Fruit fly (Drosophila melanogaster) whole organism, embryonic: ENCODE measurements around the gene hd.

Experiments
- Abd-B ChIP-seq: fragments of 200-800 bp; sonication (Bioruptor generic); optimal IDR thresholded peaks from 2 replicates; lab custom pipeline; 2018; ENCODE audit warnings: missing biosample characterization, mild to moderate bottlenecking, missing genetic modification characterization, moderate library complexity
- Antp ChIP-seq: fragments of 200-800 bp; sonication (Bioruptor generic); optimal IDR thresholded peaks from 3 replicates; lab custom pipeline; 2016; ENCODE audit warnings: missing biosample characterization, missing genetic modification characterization
- B-H2 ChIP-seq: fragments of 200-800 bp; sonication (Bioruptor generic); optimal IDR thresholded peaks from 2 replicates; lab custom pipeline; 2018; ENCODE audit warnings: missing biosample characterization, mild to moderate bottlenecking, missing genetic modification characterization
- CG10565 ChIP-seq: fragments of 200-800 bp; sonication (Bioruptor generic); optimal IDR thresholded peaks from 3 replicates; lab custom pipeline; 2016; ENCODE audit warnings: missing biosample characterization, mild to moderate bottlenecking, missing genetic modification characterization
- CG10654 ChIP-seq: fragments of 200-800 bp; sonication (Bioruptor generic); optimal IDR thresholded peaks from 2 replicates; lab custom pipeline; 2016; ENCODE audit warnings: missing biosample characterization, missing genetic modification characterization
- CG11504 ChIP-seq: fragments of 200-800 bp; sonication (Bioruptor generic); optimal IDR thresholded peaks from 3 replicates; lab custom pipeline; 2019; ENCODE audit warnings: missing biosample characterization, mild to moderate bottlenecking, missing genetic modification characterization, moderate library complexity
- CG12236 ChIP-seq: fragments of 200-800 bp; sonication (Bioruptor generic); optimal IDR thresholded peaks from 2 replicates; lab custom pipeline; 2016; ENCODE audit warnings: missing biosample characterization, missing genetic modification characterization
- CG16779 ChIP-seq: fragments of 200-800 bp; sonication (Bioruptor generic); IDR thresholded peaks from 2 replicates; pipeline ENCODE4 v1.3.6; 2022; ENCODE audit warnings: missing biosample characterization, missing genetic modification characterization
- CG2202 ChIP-seq: fragments of 200-800 bp; sonication (Bioruptor generic); optimal IDR thresholded peaks from 2 replicates; lab custom pipeline; 2018; ENCODE audit warnings: missing biosample characterization, mild to moderate bottlenecking, missing genetic modification characterization
- CG30431 ChIP-seq: fragments of 200-800 bp; sonication (Bioruptor generic); optimal IDR thresholded peaks from 2 replicates; lab custom pipeline; 2017; ENCODE audit warnings: missing biosample characterization, missing genetic modification characterization
- CG3163 ChIP-seq: fragments of 200-800 bp; sonication (Bioruptor generic); optimal IDR thresholded peaks from 3 replicates; lab custom pipeline; 2016; ENCODE audit warnings: missing biosample characterization, missing genetic modification characterization
- CG34376 ChIP-seq: fragments of 200-800 bp; sonication (Bioruptor generic); optimal IDR thresholded peaks from 2 replicates; lab custom pipeline; 2018; ENCODE audit warnings: missing biosample characterization, mild to moderate bottlenecking, missing genetic modification characterization
- CG3838 ChIP-seq: fragments of 200-800 bp; sonication (Bioruptor generic); optimal IDR thresholded peaks from 3 replicates; lab custom pipeline; 2016; ENCODE audit warnings: missing biosample characterization, missing genetic modification characterization
- CG4617 ChIP-seq: fragments of 200-800 bp; sonication (Bioruptor generic); optimal IDR thresholded peaks from 3 replicates; lab custom pipeline; 2016; ENCODE audit warnings: missing biosample characterization, missing genetic modification characterization, borderline replicate concordance
- CG4707 ChIP-seq: fragments of 200-800 bp; sonication (Bioruptor generic); optimal IDR thresholded peaks from 2 replicates; lab custom pipeline; 2018; ENCODE audit warnings: missing biosample characterization, mild to moderate bottlenecking, missing genetic modification characterization, moderate library complexity
- CG6654 ChIP-seq: fragments of 200-800 bp; sonication (Bioruptor generic); optimal IDR thresholded peaks from 2 replicates; lab custom pipeline; 2017; ENCODE audit warnings: missing biosample characterization, mild to moderate bottlenecking, missing genetic modification characterization
- CG6854 ChIP-seq: fragments of 200-800 bp; sonication (Bioruptor generic); optimal IDR thresholded peaks from 3 replicates; lab custom pipeline; 2017; ENCODE audit warnings: missing biosample characterization, mild to moderate bottlenecking, missing genetic modification characterization
- CG7372 ChIP-seq: fragments of 200-800 bp; sonication (Bioruptor generic); IDR thresholded peaks from 2 replicates; pipeline ENCODE4 v1.3.6; 2022; ENCODE audit warnings: missing biosample characterization, missing genetic modification characterization
- CG7786 ChIP-seq: fragments of 200-800 bp; sonication (Bioruptor generic); optimal IDR thresholded peaks from 2 replicates; lab custom pipeline; 2016; ENCODE audit warnings: missing biosample characterization, missing genetic modification characterization
- CG7839 ChIP-seq: fragments of 200-800 bp; sonication (Bioruptor generic); optimal IDR thresholded peaks from 3 replicates; lab custom pipeline; 2018; ENCODE audit warnings: missing biosample characterization, mild to moderate bottlenecking, missing genetic modification characterization, moderate library complexity
- CG8359 ChIP-seq: fragments of 200-800 bp; sonication (Bioruptor generic); optimal IDR thresholded peaks from 2 replicates; lab custom pipeline; 2017; ENCODE audit warnings: missing biosample characterization, mild to moderate bottlenecking, missing genetic modification characterization, borderline replicate concordance
- CG8765 ChIP-seq: fragments of 200-800 bp; sonication (Bioruptor generic); IDR thresholded peaks from 2 replicates; pipeline ENCODE4 v1.3.6; 2022; ENCODE audit warnings: missing biosample characterization, missing genetic modification characterization
- D19A ChIP-seq: fragments of 200-800 bp; optimal IDR thresholded peaks from 3 replicates; lab custom pipeline; 2019; ENCODE audit warnings: missing biosample characterization, mild to moderate bottlenecking, missing genetic modification characterization, moderate library complexity
- Dbx ChIP-seq: fragments of 200-800 bp; sonication (Bioruptor generic); IDR thresholded peaks from 3 replicates; pipeline ENCODE4 v1.3.6; 2022; ENCODE audit warnings: missing biosample characterization, missing genetic modification characterization
- Dfd ChIP-seq, 2 experiments: fragments of >200 bp; optimal IDR thresholded peaks; 2 replicates each; lab custom pipeline; 2017; ENCODE audit warnings: missing biosample characterization in 2 of 2, missing genetic modification characterization in 2 of 2
- Doc3 ChIP-seq: fragments of 200-800 bp; sonication (Bioruptor generic); IDR thresholded peaks from 3 replicates; pipeline ENCODE4 v1.3.6; 2022; ENCODE audit warnings: missing biosample characterization, missing genetic modification characterization; ENCODE audit not compliant: partially characterized antibody
- HLHmδ ChIP-seq: fragments of 200-800 bp; sonication (Bioruptor generic); optimal IDR thresholded peaks from 2 replicates; lab custom pipeline; 2018; ENCODE audit warnings: missing biosample characterization, mild to moderate bottlenecking, missing genetic modification characterization, moderate library complexity
- HmgD ChIP-seq: fragments of 200-800 bp; sonication (Bioruptor generic); optimal IDR thresholded peaks from 3 replicates; lab custom pipeline; 2016; ENCODE audit warnings: missing biosample characterization, missing genetic modification characterization
- HmgZ ChIP-seq: fragments of 200-800 bp; sonication (Bioruptor generic); optimal IDR thresholded peaks from 2 replicates; lab custom pipeline; 2018; ENCODE audit warnings: missing biosample characterization, mild to moderate bottlenecking, missing genetic modification characterization
- Lhr ChIP-seq: fragments of 200-800 bp; sonication (Bioruptor generic); optimal IDR thresholded peaks from 3 replicates; lab custom pipeline; 2017; ENCODE audit warnings: mild to moderate bottlenecking, missing biosample characterization, missing genetic modification reagents, missing genetic modification characterization
- Mad ChIP-seq: fragments of 200-800 bp; sonication (Bioruptor generic); optimal IDR thresholded peaks from 2 replicates; lab custom pipeline; 2016; ENCODE audit warnings: missing biosample characterization, missing genetic modification characterization
- Mes4 ChIP-seq: fragments of 200-800 bp; sonication (Bioruptor generic); optimal IDR thresholded peaks from 2 replicates; lab custom pipeline; 2016; ENCODE audit warnings: missing biosample characterization, missing genetic modification characterization
- PHDP ChIP-seq: fragments of 200-800 bp; sonication (Bioruptor generic); optimal IDR thresholded peaks from 3 replicates; lab custom pipeline; 2018; ENCODE audit warnings: missing biosample characterization, mild to moderate bottlenecking, missing genetic modification characterization, moderate library complexity
- Ravus ChIP-seq: fragments of 200-800 bp; sonication (Bioruptor generic); IDR thresholded peaks from 2 replicates; pipeline ENCODE4 v1.3.6; 2022; ENCODE audit warnings: missing biosample characterization, missing genetic modification characterization
- Sry-β ChIP-seq: fragments of 200-800 bp; sonication (Bioruptor generic); optimal IDR thresholded peaks from 2 replicates; lab custom pipeline; 2018; ENCODE audit warnings: missing biosample characterization, mild to moderate bottlenecking, missing genetic modification characterization, moderate library complexity
- ac ChIP-seq: fragments of 200-800 bp; sonication (Bioruptor generic); optimal IDR thresholded peaks from 3 replicates; lab custom pipeline; 2017; ENCODE audit warnings: missing biosample characterization, mild to moderate bottlenecking, missing genetic modification characterization
- aop ChIP-seq: fragments of 200-800 bp; sonication (Bioruptor generic); IDR thresholded peaks from 2 replicates; pipeline ENCODE4 v1.3.6; 2022; ENCODE audit warnings: missing biosample characterization, missing genetic modification characterization
- bab2 ChIP-seq: fragments of 200-800 bp; sonication (Bioruptor generic); optimal IDR thresholded peaks from 2 replicates; lab custom pipeline; 2016; ENCODE audit warnings: missing biosample characterization, missing genetic modification characterization
- bigmax ChIP-seq: fragments of 200-800 bp; sonication (Bioruptor generic); optimal IDR thresholded peaks from 2 replicates; lab custom pipeline; 2018; ENCODE audit warnings: missing biosample characterization, mild to moderate bottlenecking, missing genetic modification characterization
- cad ChIP-seq: fragments of >200 bp; optimal IDR thresholded peaks from 2 replicates; lab custom pipeline; 2017; ENCODE audit warnings: missing biosample characterization, missing genetic modification characterization
- chm ChIP-seq: fragments of 200-800 bp; sonication (Bioruptor generic); IDR thresholded peaks from 2 replicates; pipeline ENCODE4 v1.3.6; 2022; ENCODE audit warnings: missing biosample characterization, missing genetic modification characterization
- crol ChIP-seq: fragments of 200-800 bp; sonication (Bioruptor generic); IDR thresholded peaks from 2 replicates; pipeline ENCODE4 v1.3.6; 2022; ENCODE audit warnings: missing biosample characterization, missing genetic modification characterization
- ems ChIP-seq: fragments of 200-800 bp; sonication (Bioruptor generic); optimal IDR thresholded peaks from 3 replicates; lab custom pipeline; 2016; ENCODE audit warnings: missing biosample characterization, missing genetic modification characterization
- fru ChIP-seq: fragments of >200 bp; optimal IDR thresholded peaks from 2 replicates; lab custom pipeline; 2017
- gce ChIP-seq: fragments of 200-800 bp; sonication (Bioruptor generic); IDR thresholded peaks from 3 replicates; pipeline ENCODE4 v1.3.6; 2022; ENCODE audit warnings: missing biosample characterization, missing genetic modification characterization
- mam ChIP-seq: fragments of 200-800 bp; sonication (Bioruptor generic); optimal IDR thresholded peaks from 3 replicates; lab custom pipeline; 2016; ENCODE audit warnings: missing biosample characterization, missing genetic modification characterization
- mirr ChIP-seq: fragments of 200-800 bp; sonication (Bioruptor generic); optimal IDR thresholded peaks from 3 replicates; lab custom pipeline; 2018; ENCODE audit warnings: missing biosample characterization, mild to moderate bottlenecking, missing genetic modification characterization
- stc ChIP-seq: fragments of 200-800 bp; sonication (Bioruptor generic); IDR thresholded peaks from 2 replicates; pipeline ENCODE4 v1.3.6; 2022; ENCODE audit warnings: missing biosample characterization, missing genetic modification characterization
- sug ChIP-seq: fragments of 200-800 bp; optimal IDR thresholded peaks from 2 replicates; lab custom pipeline; 2019; ENCODE audit warnings: missing biosample characterization, mild to moderate bottlenecking, missing genetic modification characterization, moderate library complexity
- tin ChIP-seq: fragments of 200-800 bp; sonication (Bioruptor generic); optimal IDR thresholded peaks from 3 replicates; lab custom pipeline; 2016; ENCODE audit warnings: missing biosample characterization, missing genetic modification characterization
- trem ChIP-seq: fragments of 200-800 bp; optimal IDR thresholded peaks from 3 replicates; lab custom pipeline; 2019; ENCODE audit warnings: missing biosample characterization, mild to moderate bottlenecking, missing genetic modification characterization, moderate library complexity

Gene hd

DNA sequence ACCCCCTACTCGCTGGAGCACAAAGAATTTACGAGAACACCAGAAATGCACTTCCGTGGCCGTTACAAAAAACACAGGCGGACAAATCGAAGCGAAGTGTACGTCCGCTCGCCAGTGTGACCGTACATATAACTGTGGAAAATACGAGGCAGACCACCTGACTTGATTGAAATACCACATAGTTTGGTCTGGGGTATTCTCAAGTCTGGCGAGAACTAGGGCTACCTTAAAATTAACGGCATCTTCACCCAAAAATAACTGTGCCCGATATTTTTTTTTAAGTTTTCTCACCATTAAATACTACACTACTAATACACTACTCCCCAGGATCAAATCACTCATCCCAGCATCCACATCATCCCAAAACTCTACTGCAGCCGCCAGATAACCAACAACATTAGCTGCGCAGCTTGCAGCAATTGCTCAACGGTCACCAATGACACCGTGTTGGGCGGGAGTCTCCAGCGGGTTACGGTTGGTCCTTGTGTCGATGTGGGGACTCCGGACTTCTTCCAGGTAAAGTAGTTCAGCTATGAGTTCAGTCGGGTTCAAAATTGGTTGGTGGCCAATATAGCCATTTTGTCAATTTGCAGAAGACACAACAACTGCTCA is 6.5 kb downstream of the hd start, which contains the start of gene Cerk (continued):
- TF ChIP-seq B-H2 (peak; percentile 21), CG6854 (no peak), CG7786 (GFP tag; lab: Kevin White, UChicago) (peak; percentile 20), Mes4 (GFP tag; lab: Kevin White, UChicago) (peak; percentile 37), mam (peak; percentile 67), PHDP (tag; lab: Kevin White, UChicago) (peak; percentile 36), mirr (GFP tag; lab: Kevin White, UChicago) (no peak), D19A (no peak), sug (tag; lab: Kevin White, UChicago) (peak; percentile 32), Lhr (peak; percentile 77), Dbx (GFP tag; lab: Robert Waterston, UW) (peak; percentile 73), stc (GFP tag; lab: Robert Waterston, UW) (no peak), CG34376 (GFP tag; lab: Kevin White, UChicago) (no peak), tin (GFP tag; lab: Kevin White, UChicago) (no peak), aop (GFP tag; lab: Robert Waterston, UW) (peak; percentile 35; the same call in 1 of the 2 replicates), CG8359 (no peak), CG3838 (GFP tag; lab: Kevin White, UChicago) (no peak), CG3163 (GFP tag; lab: Kevin White, UChicago) (peak; percentile 28), CG2202 (peak; percentile 4), CG7372 (GFP tag; lab: Robert Waterston, UW) (no peak), trem (tag; lab: Kevin White, UChicago) (peak; percentile 20), CG8765 (no peak), CG7839 (tag; lab: Kevin White, UChicago) (peak; percentile 26), Dfd (GFP tag; optimal IDR thresholded peaks at IDR 0.05; lab: Kevin White, UChicago) (no peak), CG30431 (GFP tag; lab: Kevin White, UChicago) (no peak), CG10565 (GFP tag; lab: Kevin White, UChicago) (no peak), gce (GFP tag; lab: Robert Waterston, UW) (no peak), bigmax (GFP tag; lab: Kevin White, UChicago) (no peak), Abd-B (GFP tag; lab: Kevin White, UChicago) (no peak), chm (GFP tag; lab: Robert Waterston, UW) (peak; percentile 80), CG12236 (no peak), HmgZ (peak; percentile 53), Doc3 (GFP tag; lab: Robert Waterston, UW) (no peak), ems (GFP tag; lab: Kevin White, UChicago) (peak; percentile 24), CG4617 (GFP tag; lab: Kevin White, UChicago) (peak; percentile 45), CG4707 (GFP tag; lab: Kevin White, UChicago) (peak; percentile 32), CG10654 (no peak), HmgD (GFP tag; lab: Kevin White, UChicago) (peak; percentile 71), CG16779 (GFP tag; lab: Robert Waterston, UW) (no peak), bab2 (GFP tag; lab: Kevin White, UChicago) (peak; percentile 22), fru (lab: Kevin White, UChicago) (no peak), Mad (GFP tag; lab: Kevin White, UChicago) (no peak), CG11504 (tag; lab: Kevin White, UChicago) (peak; percentile 29), cad (no peak), CG6654 (GFP tag; lab: Kevin White, UChicago) (peak; percentile 41), Sry-β (GFP tag; lab: Kevin White, UChicago) (peak; percentile 56), ac (GFP tag; lab: Kevin White, UChicago) (no peak), HLHmδ (peak; percentile 67), Ravus (no peak), Antp (GFP tag; lab: Kevin White, UChicago) (peak; percentile 38), crol (GFP tag; lab: Robert Waterston, UW) (no peak)
